Worm (Caenorhabditis elegans) whole organism, L1 larva: ENCODE results near the gene F49E12.10.

Experiments
- F16B12.6 ChIP-seq: fragments of 150-350 bp; optimal IDR thresholded peaks from 2 replicates; lab custom pipeline; 2014; ENCODE audit warnings: missing biosample characterization, missing genetic modification characterization
- Y116A8C.19 ChIP-seq: sonication (generic microtip); optimal IDR thresholded peaks from 2 replicates; lab custom pipeline; 2016; ENCODE audit warnings: missing compliant biosample characterization, missing genetic modification characterization, borderline replicate concordance
- aha-1 ChIP-seq: fragments of 150-350 bp; optimal IDR thresholded peaks from 2 replicates; lab custom pipeline; 2014; ENCODE audit warnings: missing biosample characterization, missing genetic modification characterization
- alr-1 ChIP-seq: fragments of 200-800 bp; sonication (Bioruptor generic); optimal IDR thresholded peaks from 2 replicates; lab custom pipeline; 2018; ENCODE audit warnings: borderline replicate concordance, mild to moderate bottlenecking, missing genetic modification characterization, missing compliant biosample characterization
- ama-1 ChIP-seq: fragments of 150-350 bp; optimal IDR thresholded peaks from 2 replicates; lab custom pipeline; 2014
- blmp-1 ChIP-seq: fragments of 150-350 bp; optimal IDR thresholded peaks from 2 replicates; lab custom pipeline; 2014; ENCODE audit warnings: missing biosample characterization, missing genetic modification characterization
- efl-1 ChIP-seq, 4 experiments: fragments of 150-350 bp; optimal IDR thresholded peaks in 3 of 4; peaks in 1 of 4; 1 replicate in 1 of 4; 2 replicates in 3 of 4; lab custom pipeline; 2014; ENCODE audit warnings: missing biosample characterization in 2 of 4, missing genetic modification characterization in 2 of 4, missing genetic modification reagents in 2 of 4
- efl-3 ChIP-seq: fragments of 200-800 bp; sonication (Bioruptor generic); optimal IDR thresholded peaks from 2 replicates; lab custom pipeline; 2018; ENCODE audit warnings: mild to moderate bottlenecking, missing genetic modification characterization, missing compliant biosample characterization
- egl-13 ChIP-seq: sonication (generic microtip); optimal IDR thresholded peaks from 2 replicates; lab custom pipeline; 2016; ENCODE audit warnings: missing genotype, missing genetic modification reagents, missing genetic modification characterization, missing compliant biosample characterization
- elt-3 ChIP-seq, 6 experiments: fragments of 150-350 bp in 1 of 6; sonication (generic microtip); optimal IDR thresholded peaks; 2 replicates each; lab custom pipeline; 2017 to 2018; ENCODE audit warnings: missing biosample characterization in 6 of 6, missing genetic modification characterization in 6 of 6, inconsistent platforms in 1 of 6
- ets-5 ChIP-seq: fragments of 200-800 bp; sonication (Bioruptor generic); IDR thresholded peaks from 2 replicates; pipeline ENCODE4 v1.3.6; 2022; ENCODE audit warnings: missing genetic modification characterization, missing compliant biosample characterization
- fkh-10 ChIP-seq: sonication (generic microtip); optimal IDR thresholded peaks from 2 replicates; lab custom pipeline; 2017; ENCODE audit warnings: missing biosample characterization, missing genetic modification reagents, missing genetic modification characterization
- hlh-17 ChIP-seq: fragments of 200-800 bp; sonication (Bioruptor generic); optimal IDR thresholded peaks from 2 replicates; lab custom pipeline; 2018; ENCODE audit warnings: missing genetic modification characterization, mild to moderate bottlenecking, missing compliant biosample characterization, moderate library complexity, borderline replicate concordance
- hlh-4 ChIP-seq: sonication (generic microtip); optimal IDR thresholded peaks from 2 replicates; lab custom pipeline; 2016; ENCODE audit warnings: mild to moderate bottlenecking, missing genetic modification characterization, missing compliant biosample characterization
- hpl-2 ChIP-seq: fragments of 150-350 bp; optimal IDR thresholded peaks from 2 replicates; lab custom pipeline; 2014; ENCODE audit warnings: missing biosample characterization, missing genetic modification reagents, missing genetic modification characterization
- jun-1 ChIP-seq: fragments of 150-350 bp; optimal IDR thresholded peaks from 2 replicates; lab custom pipeline; 2014; ENCODE audit warnings: missing biosample characterization, missing genetic modification reagents, missing genetic modification characterization
- lin-14 ChIP-seq: fragments of 200-800 bp; sonication (Bioruptor generic); optimal IDR thresholded peaks from 2 replicates; lab custom pipeline; 2018; ENCODE audit warnings: mild to moderate bottlenecking, missing genetic modification characterization, moderate library complexity, missing compliant biosample characterization
- lin-35 ChIP-seq, 2 experiments: fragments of 150-350 bp; optimal IDR thresholded peaks; 2 replicates each; lab custom pipeline; 2014; ENCODE audit warnings: missing biosample characterization in 2 of 2, missing genetic modification characterization in 2 of 2, missing genetic modification reagents in 2 of 2
- mab-9 ChIP-seq: fragments of 200-800 bp; sonication (Bioruptor generic); IDR thresholded peaks from 2 replicates; pipeline ENCODE4 v1.3.6; 2022; ENCODE audit warnings: missing genetic modification reagents, missing genetic modification characterization, missing compliant biosample characterization
- mdl-1 ChIP-seq, 2 experiments: fragments of 150-350 bp; optimal IDR thresholded peaks; 2 replicates each; lab custom pipeline; 2014 to 2017; ENCODE audit warnings: missing biosample characterization in 2 of 2, missing genetic modification characterization in 2 of 2, inconsistent platforms in 1 of 2
- mef-2 ChIP-seq: fragments of 150-350 bp; optimal IDR thresholded peaks from 2 replicates; lab custom pipeline; 2014; ENCODE audit warnings: missing biosample characterization, missing genetic modification characterization
- nhr-11 ChIP-seq: fragments of 150-350 bp; optimal IDR thresholded peaks from 2 replicates; lab custom pipeline; 2014; ENCODE audit warnings: missing biosample characterization, missing genetic modification characterization
- nhr-19 ChIP-seq: fragments of 200-800 bp; sonication (Bioruptor generic); conservative IDR thresholded peaks from 2 replicates; pipeline ENCODE4 v1.3.6; 2022; ENCODE audit warnings: missing genetic modification characterization, missing compliant biosample characterization
- nhr-20 ChIP-seq: sonication (generic microtip); optimal IDR thresholded peaks from 2 replicates; lab custom pipeline; 2016; ENCODE audit warnings: mild to moderate bottlenecking, missing genetic modification characterization, missing compliant biosample characterization
- nhr-237 ChIP-seq: fragments of 150-350 bp; optimal IDR thresholded peaks from 2 replicates; lab custom pipeline; 2014; ENCODE audit warnings: missing biosample characterization, missing genetic modification characterization
- nhr-28 ChIP-seq: fragments of 150-350 bp; optimal IDR thresholded peaks from 2 replicates; lab custom pipeline; 2014; ENCODE audit warnings: missing biosample characterization, missing genetic modification characterization
- nhr-47 ChIP-seq: sonication (generic microtip); optimal IDR thresholded peaks from 2 replicates; lab custom pipeline; 2016; ENCODE audit warnings: mild to moderate bottlenecking, missing genetic modification characterization, moderate library complexity, missing compliant biosample characterization
- nhr-71 ChIP-seq: sonication (generic microtip); optimal IDR thresholded peaks from 2 replicates; lab custom pipeline; 2016; ENCODE audit warnings: mild to moderate bottlenecking, missing genetic modification characterization, moderate library complexity, missing compliant biosample characterization
- nhr-76 ChIP-seq: sonication (generic microtip); optimal IDR thresholded peaks from 2 replicates; lab custom pipeline; 2017; ENCODE audit warnings: missing biosample characterization, missing genetic modification characterization
- nhr-77 ChIP-seq: fragments of 150-350 bp; optimal IDR thresholded peaks from 2 replicates; lab custom pipeline; 2014; ENCODE audit warnings: missing biosample characterization, missing genetic modification characterization
- nhr-85 ChIP-seq: sonication (generic microtip); peaks from one replicate; lab custom pipeline; 2016; ENCODE audit warnings: missing genetic modification characterization, inconsistent platforms, missing compliant biosample characterization
- pax-3 ChIP-seq: fragments of 200-800 bp; sonication (Bioruptor generic); optimal IDR thresholded peaks from 2 replicates; lab custom pipeline; 2018; ENCODE audit warnings: mild to moderate bottlenecking, missing genetic modification characterization, moderate library complexity, missing compliant biosample characterization
- pqm-1 ChIP-seq: sonication (generic microtip); optimal IDR thresholded peaks from 3 replicates; lab custom pipeline; 2017; ENCODE audit warnings: missing biosample characterization, missing genetic modification characterization
- rnt-1 ChIP-seq: sonication (generic microtip); optimal IDR thresholded peaks from 2 replicates; lab custom pipeline; 2016; ENCODE audit warnings: mild to moderate bottlenecking, missing genetic modification characterization, moderate library complexity, missing compliant biosample characterization
- skn-1 ChIP-seq: fragments of 150-350 bp; optimal IDR thresholded peaks from 2 replicates; lab custom pipeline; 2014; ENCODE audit warnings: missing biosample characterization, missing genetic modification characterization
- snpc-4 ChIP-seq: fragments of 150-350 bp; optimal IDR thresholded peaks from 2 replicates; lab custom pipeline; 2014; ENCODE audit warnings: missing biosample characterization, missing genetic modification characterization
- sox-4 ChIP-seq: sonication (generic microtip); optimal IDR thresholded peaks from 2 replicates; lab custom pipeline; 2016; ENCODE audit warnings: missing genetic modification characterization, missing compliant biosample characterization
- tbx-2 ChIP-seq: sonication (generic microtip); optimal IDR thresholded peaks from 2 replicates; lab custom pipeline; 2016; ENCODE audit warnings: missing genetic modification characterization, missing compliant biosample characterization
- unc-130 ChIP-seq: fragments of 150-350 bp; optimal IDR thresholded peaks from 2 replicates; lab custom pipeline; 2017; ENCODE audit warnings: missing biosample characterization, missing genetic modification characterization, inconsistent platforms
- zag-1 ChIP-seq: fragments of 150-350 bp; optimal IDR thresholded peaks from 2 replicates; lab custom pipeline; 2014; ENCODE audit warnings: missing biosample characterization, missing genetic modification characterization
- zip-4 ChIP-seq: fragments of 200-800 bp; sonication (Bioruptor generic); optimal IDR thresholded peaks from 2 replicates; lab custom pipeline; 2018; ENCODE audit warnings: mild to moderate bottlenecking, missing genetic modification characterization, moderate library complexity, missing compliant biosample characterization

F49E12.10 gene

ce11 chrII:8431954-8432353, 41.1 kb downstream of the F49E12.10 start, which contains the start of gene acp-2:
Gene acp-2 (minus strand): TSS chrII:8432054.
- TF ChIP-seq egl-13 (tag; lab: Kevin White, UChicago) (no peak), tbx-2 (tag; lab: Kevin White, UChicago) (no peak), nhr-237 (no peak), pax-3 (tag; lab: Kevin White, UChicago) (no peak), nhr-47 (no peak), nhr-11 (tag; lab: Kevin White, UChicago) (no peak), lin-35 (GFP tag; optimal IDR thresholded peaks at IDR 0.05; lab: Kevin White, UChicago) (no peak), skn-1 (no peak), lin-14 (GFP tag; lab: Kevin White, UChicago) (no peak)
- TF ChIP-seq, all 84 proteins: peak for 0

- TF ChIP-seq zag-1 (tag; lab: Kevin White, UChicago) (no peak), rnt-1 (tag; lab: Kevin White, UChicago) (no peak), nhr-77 (tag; lab: Kevin White, UChicago) (no peak), jun-1 (no peak), nhr-28 (tag; lab: Kevin White, UChicago) (no peak), sox-4 (tag; lab: Kevin White, UChicago) (no peak), nhr-85 (tag; lab: Kevin White, UChicago) (no peak), alr-1 (tag; lab: Kevin White, UChicago) (no peak)
Observed at ce11 chrII:8435005-8435404, 44.2 kb downstream of the F49E12.10 start, which contains the start of gene acp-4. Gene acp-4 (minus strand): TSS chrII:8435105.

ce11 chrII:8437035-8437434, 46.2 kb downstream of the F49E12.10 start, which contains the start of gene acp-3:
Gene acp-3 (minus strand): TSS chrII:8437135.
- TF ChIP-seq blmp-1 (tag; lab: Kevin White, UChicago), result no peak
- no peak for TF ChIP-seq efl-1 (optimal IDR thresholded peaks at IDR 0.05; lab: Kevin White, UChicago)
- peak in 1 of 2 experiments; percentile 45 for TF ChIP-seq efl-1 (GFP tag; optimal IDR thresholded peaks at IDR 0.05 in 1 of 2; lab: Kevin White, UChicago)

ce11 chrII:8438791-8439287, 48.0 kb downstream of the F49E12.10 start, which contains the start of gene lips-10:
Gene lips-10 (plus strand): TSS chrII:8439168.
- TF ChIP-seq blmp-1 (tag; lab: Kevin White, UChicago) (peak; percentile 49), mab-9 (GFP tag; lab: Robert Waterston, UW) (no peak), elt-3 (tag; optimal IDR thresholded peaks at IDR 0.05; lab: Kevin White, UChicago) (peak in 1 of 6 experiments; percentile 22), nhr-85 (tag; lab: Kevin White, UChicago) (peak; percentile 71)

- TF ChIP-seq nhr-85 (tag; lab: Kevin White, UChicago) (peak; percentile 88), ama-1 (lab: Kevin White, UChicago) (peak; percentile 2), nhr-20 (tag; lab: Kevin White, UChicago) (peak; percentile 55), hpl-2 (GFP tag; lab: Kevin White, UChicago) (no peak), lin-35 (GFP tag; optimal IDR thresholded peaks at IDR 0.05; lab: Kevin White, UChicago) (peak in 1 of 2 experiments; percentile 5), zip-4 (GFP tag; lab: Kevin White, UChicago) (no peak), blmp-1 (tag; lab: Kevin White, UChicago) (peak; percentile 17), nhr-71 (peak; percentile 20), lin-14 (GFP tag; lab: Kevin White, UChicago) (peak; percentile 8), aha-1 (no peak)
Observed at ce11 chrII:8440097-8440496, 49.2 kb downstream of the F49E12.10 start.

ce11 chrII:8440792-8441191, 49.9 kb downstream of the F49E12.10 start:
- TF ChIP-seq hlh-17 (GFP tag; lab: Kevin White, UChicago), result no peak
- no peak for TF ChIP-seq jun-1
- no peak for TF ChIP-seq efl-3 (GFP tag; lab: Kevin White, UChicago)
- TF ChIP-seq snpc-4 (tag; lab: Kevin White, UChicago), result no peak
- TF ChIP-seq unc-130 (tag; lab: Kevin White, UChicago), result no peak
- TF ChIP-seq ets-5 (GFP tag; lab: Robert Waterston, UW), result no peak
- TF ChIP-seq aha-1, result no peak
- no peak for TF ChIP-seq hlh-4 (tag; lab: Kevin White, UChicago)
- peak in 1 of 2 experiments; percentile 51 for TF ChIP-seq mdl-1 (tag; optimal IDR thresholded peaks at IDR 0.05; lab: Kevin White, UChicago)
- no peak for TF ChIP-seq lin-35 (GFP tag; optimal IDR thresholded peaks at IDR 0.05; lab: Kevin White, UChicago)
- peak; percentile 6 for TF ChIP-seq rnt-1 (tag; lab: Kevin White, UChicago)
- TF ChIP-seq pqm-1 (tag; lab: Kevin White, UChicago), result no peak
- TF ChIP-seq pax-3 (tag; lab: Kevin White, UChicago), result no peak
- peak; percentile 37 for TF ChIP-seq nhr-19 (GFP tag; lab: Robert Waterston, UW)
- TF ChIP-seq nhr-76, result no peak
- TF ChIP-seq fkh-10 (GFP tag; lab: Kevin White, UChicago), result no peak
- TF ChIP-seq skn-1, result no peak
- peak in 5 of 6 experiments; percentile 19 to 98 (median 87) for TF ChIP-seq elt-3 (tag; optimal IDR thresholded peaks at IDR 0.05; lab: Kevin White, UChicago)
- TF ChIP-seq F16B12.6 (tag; lab: Kevin White, UChicago), result no peak
- TF ChIP-seq mef-2 (tag; lab: Kevin White, UChicago), result no peak
- no peak for TF ChIP-seq Y116A8C.19 (tag; lab: Kevin White, UChicago)
